Worm (Caenorhabditis elegans): ENCODE measurements around the gene him-8.

DNA sequence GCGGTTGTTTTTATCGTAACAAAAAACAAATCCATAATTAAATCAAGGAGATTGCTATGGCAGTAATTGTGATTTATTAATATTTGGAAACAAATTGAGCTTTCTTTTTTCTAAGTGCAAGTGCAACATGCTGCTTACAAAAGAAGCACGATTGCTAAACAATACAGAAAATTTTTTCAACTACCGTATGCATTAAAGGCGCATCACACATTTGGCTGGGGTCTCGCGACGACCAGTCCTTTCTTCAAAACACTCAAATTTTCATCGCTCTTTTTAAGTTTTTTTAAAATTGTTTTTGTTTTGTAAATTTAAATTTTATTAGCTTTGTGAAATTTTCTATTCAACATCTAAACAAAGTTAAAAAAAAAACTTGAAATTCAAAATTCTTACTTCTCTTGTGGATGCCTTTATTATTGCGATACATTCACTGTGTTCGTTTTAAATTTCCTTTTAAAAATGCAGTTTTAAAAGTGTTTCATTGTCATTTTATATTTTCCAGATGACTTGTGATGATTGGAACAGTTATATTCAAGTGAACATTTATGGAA lies 15.0 kb upstream of the him-8 start, which contains the start of gene zim-1:
- TF ChIP-seq ets-7 (tag; optimal IDR thresholded peaks at IDR 0.05) (no peak), F13C5.2 (tag; optimal IDR thresholded peaks at IDR 0.05) (no peak), flt-1 (GFP tag; IDR thresholded peaks at IDR 0.05) (no peak), pes-1 (GFP tag; IDR thresholded peaks at IDR 0.05) (no peak)

All from whole organism, early embryonic.